Fruit fly (Drosophila melanogaster): Measurements from ENCODE around the gene Coq6.
A peak's percentile ranks its signal among the peaks of the same experiment; 100 is the strongest.

The Coq6 gene

DNA sequence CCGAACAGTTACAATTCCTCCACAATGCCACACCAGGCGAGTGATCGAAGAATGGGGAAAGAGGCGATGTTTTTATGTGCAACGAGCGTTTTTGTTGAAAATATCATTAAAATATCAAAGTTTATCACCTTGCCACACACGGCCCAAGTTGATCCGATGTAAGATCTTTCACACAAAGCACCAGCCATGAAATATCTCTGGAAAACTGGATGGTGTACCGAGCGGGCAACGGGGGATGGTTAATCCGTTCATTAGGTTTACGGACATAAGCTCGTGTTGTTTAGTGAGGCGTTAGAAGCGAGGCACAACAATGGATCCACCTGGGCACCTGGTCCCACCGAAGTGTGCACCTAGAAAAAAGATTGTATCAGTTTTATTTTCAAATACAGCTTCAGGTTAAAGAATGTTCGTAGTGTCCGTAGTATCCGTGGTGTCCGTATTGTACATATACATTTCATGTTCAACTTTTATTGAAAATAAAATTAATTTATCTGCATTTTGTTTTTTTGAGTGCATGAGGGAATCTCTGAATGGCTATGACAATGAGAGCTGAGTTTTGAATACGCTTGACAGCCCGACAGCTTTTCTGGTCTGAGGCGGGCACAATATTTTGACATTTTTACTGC, 35.4 kb downstream of the Coq6 start (continued):
- peak; percentile 36 for TF ChIP-seq Dek (tag; optimal IDR thresholded peaks at IDR 0.05)
- TF ChIP-seq Rx (GFP tag; IDR thresholded peaks at IDR 0.05) = peak; percentile 18; the same call in 1 of the 2 replicates
- peak; percentile 52 for TF ChIP-seq ATbp (GFP tag; optimal IDR thresholded peaks at IDR 0.05)
- TF ChIP-seq CG31224 (GFP tag; IDR thresholded peaks at IDR 0.05) = peak; percentile 22; the same call in 1 of the 2 replicates
- peak; percentile 18 for TF ChIP-seq ewg (GFP tag; optimal IDR thresholded peaks at IDR 0.05)
- peak; percentile 56 for TF ChIP-seq fd96Cb (tag; optimal IDR thresholded peaks at IDR 0.05)
- no peak for TF ChIP-seq E2f2 (GFP tag; IDR thresholded peaks at IDR 0.05)
- peak; percentile 33 for TF ChIP-seq Max (GFP tag; optimal IDR thresholded peaks at IDR 0.05)
- peak; percentile 65 for TF ChIP-seq vvl (GFP tag; IDR thresholded peaks at IDR 0.05)
- TF ChIP-seq CG17361 (GFP tag; IDR thresholded peaks at IDR 0.05) = peak; percentile 61
- peak; percentile 64 for TF ChIP-seq dysf (GFP tag; IDR thresholded peaks at IDR 0.05)
- TF ChIP-seq D19A (tag; optimal IDR thresholded peaks at IDR 0.05) = peak; percentile 57
- TF ChIP-seq Eip74EF (GFP tag; optimal IDR thresholded peaks at IDR 0.05) = peak in 1 of 2 experiments; percentile 28
- TF ChIP-seq odd (GFP tag; optimal IDR thresholded peaks at IDR 0.05) = peak; percentile 1
- TF ChIP-seq amos (GFP tag; IDR thresholded peaks at IDR 0.05; ENCODE audit: partially characterized antibody) = no peak
- TF ChIP-seq CG14710 (tag; optimal IDR thresholded peaks at IDR 0.05) = peak; percentile 64
- TF ChIP-seq CG33557 (GFP tag; optimal IDR thresholded peaks at IDR 0.05) = peak; percentile 69
- peak; percentile 19 for TF ChIP-seq CG16815 (GFP tag; optimal IDR thresholded peaks at IDR 0.05)
- no peak for TF ChIP-seq pzg (GFP tag; optimal IDR thresholded peaks at IDR 0.05)
- TF ChIP-seq CG10654 (GFP tag; optimal IDR thresholded peaks at IDR 0.05) = no peak
- TF ChIP-seq Hsf (GFP tag; optimal IDR thresholded peaks at IDR 0.05) = peak; percentile 63
- TF ChIP-seq Chrac-16 (GFP tag; optimal IDR thresholded peaks at IDR 0.05) = peak; percentile 39
- peak; percentile 68 for TF ChIP-seq CG4424 (GFP tag; optimal IDR thresholded peaks at IDR 0.05)
- peak; percentile 24; the same call in 1 of the 4 replicates for TF ChIP-seq Gug (GFP tag; IDR thresholded peaks at IDR 0.05)
- TF ChIP-seq CG12299 (tag; optimal IDR thresholded peaks at IDR 0.05) = peak; percentile 5
- peak; percentile 44; the same call in 1 of the 2 replicates for TF ChIP-seq H2.0 (GFP tag; IDR thresholded peaks at IDR 0.05)
- no peak for TF ChIP-seq br (optimal IDR thresholded peaks at IDR 0.05)
- no peak for TF ChIP-seq gsb (GFP tag; IDR thresholded peaks at IDR 0.05)
- peak; percentile 35; the same call in 1 of the 2 replicates for TF ChIP-seq NFAT (GFP tag; IDR thresholded peaks at IDR 0.05)
- TF ChIP-seq Dip2 (GFP tag; IDR thresholded peaks at IDR 0.05) = no peak
- TF ChIP-seq phol (tag; optimal IDR thresholded peaks at IDR 0.05) = peak; percentile 67
- TF ChIP-seq danr (GFP tag; IDR thresholded peaks at IDR 0.05) = no peak
- TF ChIP-seq Adf1 (GFP tag; IDR thresholded peaks at IDR 0.05) = no peak
- TF ChIP-seq Lhr (GFP tag; optimal IDR thresholded peaks at IDR 0.05) = peak; percentile 13
- TF ChIP-seq CG1603 (tag; optimal IDR thresholded peaks at IDR 0.05) = peak; percentile 73
- TF ChIP-seq B-H2 (GFP tag; optimal IDR thresholded peaks at IDR 0.05) = no peak
- TF ChIP-seq stwl (tag; optimal IDR thresholded peaks at IDR 0.05) = peak; percentile 23
- peak; percentile 15 for TF ChIP-seq CG18619 (GFP tag; optimal IDR thresholded peaks at IDR 0.05)
- no peak for TF ChIP-seq disco-r (GFP tag; optimal IDR thresholded peaks at IDR 0.05)
- peak; percentile 74 for TF ChIP-seq dmrt11E (tag; optimal IDR thresholded peaks at IDR 0.05)
- peak; percentile 62 for TF ChIP-seq gsb-n (tag; optimal IDR thresholded peaks at IDR 0.05)
- TF ChIP-seq chinmo (GFP tag; IDR thresholded peaks at IDR 0.05; ENCODE audit: partially characterized antibody) = no peak
- TF ChIP-seq crc (GFP tag; optimal IDR thresholded peaks at IDR 0.05) = peak; percentile 17
- TF ChIP-seq sens-2 (GFP tag; IDR thresholded peaks at IDR 0.05) = no peak
- TF ChIP-seq sc (optimal IDR thresholded peaks at IDR 0.05) = no peak
- TF ChIP-seq sc (GFP tag; optimal IDR thresholded peaks at IDR 0.05) = peak; percentile 46
- TF ChIP-seq C15 (GFP tag; IDR thresholded peaks at IDR 0.05) = no peak
- TF ChIP-seq insv (GFP tag; optimal IDR thresholded peaks at IDR 0.05) = no peak
- TF ChIP-seq CG8281 (tag; optimal IDR thresholded peaks at IDR 0.05) = no peak
- no peak for TF ChIP-seq CG11398 (GFP tag; optimal IDR thresholded peaks at IDR 0.05)

All from whole organism, embryonic.